Fruit fly (Drosophila melanogaster) whole organism, embryonic: ENCODE results near the gene CG4438.

Source experiments
- B-H2 ChIP-seq: fragments of 200-800 bp; sonication (Bioruptor generic); optimal IDR thresholded peaks from 2 replicates; lab custom pipeline; 2018; ENCODE audit warnings: missing biosample characterization, mild to moderate bottlenecking, missing genetic modification characterization
- CG10147 ChIP-seq: fragments of 200-800 bp; sonication (Bioruptor generic); optimal IDR thresholded peaks from 2 replicates; lab custom pipeline; 2019; ENCODE audit warnings: missing biosample characterization, mild to moderate bottlenecking, missing genetic modification characterization, moderate library complexity
- CG10366 ChIP-seq: fragments of 200-800 bp; sonication (Bioruptor generic); IDR thresholded peaks from 2 replicates; pipeline ENCODE4 v1.3.6; 2022; ENCODE audit warnings: missing biosample characterization, missing genetic modification characterization
- CG10462 ChIP-seq: fragments of 200-800 bp; sonication (Bioruptor generic); optimal IDR thresholded peaks from 2 replicates; lab custom pipeline; 2016; ENCODE audit warnings: missing biosample characterization, missing genetic modification characterization
- CG12104 ChIP-seq: fragments of 200-800 bp; sonication (Bioruptor generic); optimal IDR thresholded peaks from 3 replicates; lab custom pipeline; 2016; ENCODE audit warnings: missing biosample characterization, missing genetic modification characterization
- CG12391 ChIP-seq: fragments of 200-800 bp; sonication (Bioruptor generic); optimal IDR thresholded peaks from 3 replicates; lab custom pipeline; 2018; ENCODE audit warnings: missing biosample characterization, mild to moderate bottlenecking, missing genetic modification characterization, moderate library complexity
- CG18262 ChIP-seq: fragments of 200-800 bp; optimal IDR thresholded peaks from 3 replicates; lab custom pipeline; 2019; ENCODE audit warnings: missing biosample characterization, mild to moderate bottlenecking, missing genetic modification characterization, moderate library complexity
- CG2712 ChIP-seq: fragments of 200-800 bp; optimal IDR thresholded peaks from 3 replicates; lab custom pipeline; 2019; ENCODE audit warnings: missing biosample characterization, mild to moderate bottlenecking, missing genetic modification characterization, moderate library complexity
- CG30403 ChIP-seq: fragments of 200-800 bp; sonication (Bioruptor generic); optimal IDR thresholded peaks from 3 replicates; lab custom pipeline; 2016; ENCODE audit warnings: missing biosample characterization, missing genetic modification characterization
- CG6272 ChIP-seq: fragments of 200-800 bp; sonication (Bioruptor generic); IDR thresholded peaks from 2 replicates; pipeline ENCODE4 v1.3.6; 2022; ENCODE audit warnings: missing biosample characterization, missing genetic modification characterization
- CG7271 ChIP-seq: fragments of 200-800 bp; sonication (Bioruptor generic); optimal IDR thresholded peaks from 2 replicates; lab custom pipeline; 2018; ENCODE audit warnings: missing biosample characterization, mild to moderate bottlenecking, missing genetic modification characterization, moderate library complexity
- CG7357 ChIP-seq: fragments of 200-800 bp; sonication (Bioruptor generic); IDR thresholded peaks from 3 replicates; pipeline ENCODE4 v1.3.6; 2022; ENCODE audit warnings: missing biosample characterization, missing genetic modification characterization
- CG7786 ChIP-seq: fragments of 200-800 bp; sonication (Bioruptor generic); optimal IDR thresholded peaks from 2 replicates; lab custom pipeline; 2016; ENCODE audit warnings: missing biosample characterization, missing genetic modification characterization
- CG8290 ChIP-seq, 3 experiments: fragments of 200-800 bp; sonication (Bioruptor generic); optimal IDR thresholded peaks; 2 replicates each; lab custom pipeline; 2016 to 2019; ENCODE audit warnings: missing biosample characterization in 3 of 3, missing genetic modification characterization in 3 of 3, mild to moderate bottlenecking in 2 of 3, moderate library complexity in 1 of 3
- CG8359 ChIP-seq: fragments of 200-800 bp; sonication (Bioruptor generic); optimal IDR thresholded peaks from 2 replicates; lab custom pipeline; 2017; ENCODE audit warnings: missing biosample characterization, mild to moderate bottlenecking, missing genetic modification characterization, borderline replicate concordance
- CG9797 ChIP-seq: fragments of 200-800 bp; sonication (Bioruptor generic); optimal IDR thresholded peaks from 3 replicates; lab custom pipeline; 2018; ENCODE audit warnings: missing biosample characterization, mild to moderate bottlenecking, missing genetic modification characterization
- CG9932 ChIP-seq: fragments of 200-800 bp; sonication (Bioruptor generic); IDR thresholded peaks from 2 replicates; pipeline ENCODE4 v1.3.6; 2022; ENCODE audit warnings: missing biosample characterization, missing genetic modification characterization
- Camta ChIP-seq: fragments of 200-800 bp; sonication (Bioruptor generic); optimal IDR thresholded peaks from 2 replicates; lab custom pipeline; 2016; ENCODE audit warnings: missing biosample characterization, missing genetic modification characterization
- CoRest ChIP-seq: fragments of 200-800 bp; sonication (Bioruptor generic); optimal IDR thresholded peaks from 3 replicates; lab custom pipeline; 2018; ENCODE audit warnings: missing biosample characterization, mild to moderate bottlenecking, missing genetic modification characterization, moderate library complexity
- Dll ChIP-seq: fragments of 200-800 bp; sonication (Bioruptor generic); IDR thresholded peaks from 4 replicates; pipeline ENCODE4 v1.3.6; 2022; ENCODE audit warnings: missing biosample characterization, missing genetic modification characterization; ENCODE audit not compliant: partially characterized antibody
- Doc2 ChIP-seq: fragments of 200-800 bp; sonication (Bioruptor generic); IDR thresholded peaks from 2 replicates; pipeline ENCODE4 v1.3.6; 2022; ENCODE audit warnings: missing biosample characterization, missing genetic modification characterization
- Dref ChIP-seq: fragments of 200-800 bp; sonication (Bioruptor generic); IDR thresholded peaks from 2 replicates; pipeline ENCODE4 v1.3.6; 2022; ENCODE audit warnings: missing biosample characterization, missing genetic modification characterization
- ERR ChIP-seq: fragments of 200-800 bp; sonication (Bioruptor generic); optimal IDR thresholded peaks from 2 replicates; lab custom pipeline; 2016; ENCODE audit warnings: missing biosample characterization, missing genetic modification characterization
- Ets65A ChIP-seq: fragments of 200-800 bp; sonication (Bioruptor generic); peaks from one replicate; lab custom pipeline; 2016; ENCODE audit warnings: missing biosample characterization, missing genetic modification characterization
- Fer1 ChIP-seq: fragments of 200-800 bp; sonication (Bioruptor generic); optimal IDR thresholded peaks from 2 replicates; lab custom pipeline; 2017; ENCODE audit warnings: missing biosample characterization, mild to moderate bottlenecking, missing genetic modification characterization
- Hey ChIP-seq: fragments of 200-800 bp; sonication (Bioruptor generic); optimal IDR thresholded peaks from 3 replicates; lab custom pipeline; 2018; ENCODE audit warnings: missing biosample characterization, mild to moderate bottlenecking, missing genetic modification characterization
- Hr39 ChIP-seq: fragments of >200 bp; optimal IDR thresholded peaks from 2 replicates; lab custom pipeline; 2017
- MTF-1 ChIP-seq: fragments of 200-800 bp; sonication (Bioruptor generic); optimal IDR thresholded peaks from 2 replicates; lab custom pipeline; 2018; ENCODE audit warnings: missing biosample characterization, mild to moderate bottlenecking, missing genetic modification characterization, borderline replicate concordance
- Max ChIP-seq: fragments of 200-800 bp; sonication (Bioruptor generic); optimal IDR thresholded peaks from 2 replicates; lab custom pipeline; 2016; ENCODE audit warnings: missing biosample characterization, mild to moderate bottlenecking, missing genetic modification characterization
- Meics ChIP-seq: fragments of 200-800 bp; sonication (Bioruptor generic); optimal IDR thresholded peaks from 2 replicates; lab custom pipeline; 2017; ENCODE audit warnings: missing biosample characterization, mild to moderate bottlenecking, missing genetic modification characterization
- Nf-YA ChIP-seq: fragments of 200-800 bp; sonication (Bioruptor generic); IDR thresholded peaks from 2 replicates; pipeline ENCODE4 v1.3.6; 2022; ENCODE audit warnings: missing biosample characterization, missing genetic modification characterization
- NfI ChIP-seq: fragments of 200-800 bp; sonication (Bioruptor generic); optimal IDR thresholded peaks from 3 replicates; lab custom pipeline; 2018; ENCODE audit warnings: missing biosample characterization, mild to moderate bottlenecking, missing genetic modification characterization, moderate library complexity
- Rfx ChIP-seq: fragments of 200-800 bp; sonication (Bioruptor generic); IDR thresholded peaks from 2 replicates; pipeline ENCODE4 v1.3.6; 2022; ENCODE audit warnings: missing biosample characterization, missing genetic modification characterization
- Xbp1 ChIP-seq: fragments of 200-800 bp; sonication (Bioruptor generic); optimal IDR thresholded peaks from 3 replicates; lab custom pipeline; 2016; ENCODE audit warnings: missing biosample characterization, mild to moderate bottlenecking, missing genetic modification characterization
- chinmo ChIP-seq: fragments of 200-800 bp; sonication (Bioruptor generic); IDR thresholded peaks from 4 replicates; pipeline ENCODE4 v1.3.6; 2022; ENCODE audit warnings: missing biosample characterization, missing genetic modification characterization; ENCODE audit not compliant: partially characterized antibody
- dm ChIP-seq: fragments of 200-800 bp; sonication (Bioruptor generic); optimal IDR thresholded peaks from 3 replicates; lab custom pipeline; 2016; ENCODE audit warnings: missing biosample characterization, missing genetic modification characterization
- dmrt99B ChIP-seq: fragments of 200-800 bp; sonication (Bioruptor generic); optimal IDR thresholded peaks from 2 replicates; lab custom pipeline; 2018; ENCODE audit warnings: missing biosample characterization, mild to moderate bottlenecking, missing genetic modification characterization, moderate library complexity
- emc ChIP-seq: fragments of 200-800 bp; sonication (Bioruptor generic); optimal IDR thresholded peaks from 2 replicates; lab custom pipeline; 2016; ENCODE audit warnings: missing biosample characterization, missing genetic modification characterization
- gcm ChIP-seq: fragments of 200-800 bp; sonication (Bioruptor generic); optimal IDR thresholded peaks from 2 replicates; lab custom pipeline; 2019; ENCODE audit warnings: missing biosample characterization, mild to moderate bottlenecking, missing genetic modification characterization, moderate library complexity
- grau ChIP-seq: fragments of 200-800 bp; optimal IDR thresholded peaks from 3 replicates; lab custom pipeline; 2019; ENCODE audit warnings: missing biosample characterization, mild to moderate bottlenecking, missing genetic modification characterization, moderate library complexity
- gro ChIP-seq: fragments of 200-800 bp; sonication (Bioruptor generic); optimal IDR thresholded peaks from 2 replicates; lab custom pipeline; 2016; ENCODE audit warnings: missing biosample characterization, missing genetic modification characterization
- jigr1 ChIP-seq: fragments of 200-800 bp; sonication (Bioruptor generic); IDR thresholded peaks from 3 replicates; pipeline ENCODE4 v1.3.6; 2022; ENCODE audit warnings: missing biosample characterization, missing genetic modification characterization
- otp ChIP-seq: fragments of 200-800 bp; sonication (Bioruptor generic); IDR thresholded peaks from 3 replicates; pipeline ENCODE4, ENCODE4 v1.3.6; 2022; ENCODE audit warnings: missing biosample characterization, missing genetic modification characterization
- pnt ChIP-seq: fragments of 200-800 bp; sonication (Bioruptor generic); optimal IDR thresholded peaks from 3 replicates; lab custom pipeline; 2016; ENCODE audit warnings: missing biosample characterization, missing genetic modification characterization
- repo ChIP-seq: fragments of 200-800 bp; sonication (Bioruptor generic); optimal IDR thresholded peaks from 2 replicates; lab custom pipeline; 2016; ENCODE audit warnings: missing biosample characterization, missing genetic modification characterization
- run ChIP-seq: fragments of 200-800 bp; sonication (Bioruptor generic); optimal IDR thresholded peaks from 3 replicates; lab custom pipeline; 2018; ENCODE audit warnings: missing biosample characterization, mild to moderate bottlenecking, missing genetic modification characterization
- tin ChIP-seq: fragments of 200-800 bp; sonication (Bioruptor generic); optimal IDR thresholded peaks from 3 replicates; lab custom pipeline; 2016; ENCODE audit warnings: missing biosample characterization, missing genetic modification characterization
- toy ChIP-seq: fragments of 200-800 bp; sonication (Bioruptor generic); IDR thresholded peaks from 2 replicates; pipeline ENCODE4 v1.3.6; 2022; ENCODE audit warnings: missing biosample characterization, missing genetic modification characterization
- vfl ChIP-seq: fragments of 200-800 bp; sonication (Bioruptor generic); optimal IDR thresholded peaks from 2 replicates; lab custom pipeline; 2016; ENCODE audit warnings: missing biosample characterization, missing genetic modification characterization

Gene CG4438

dm6 chr2L:9387240-9387672 lies 10.5 kb downstream of the CG4438 start, which contains the start of gene Aldh (continued):
- TF ChIP-seq Meics = peak; percentile 67
- TF ChIP-seq CG9797 = no peak
- TF ChIP-seq Rfx = peak; percentile 80
- peak; percentile 17 for TF ChIP-seq Xbp1 (GFP tag; lab: Kevin White, UChicago)
- TF ChIP-seq B-H2 (GFP tag; lab: Kevin White, UChicago) = peak; percentile 50
- TF ChIP-seq CG8290 (GFP tag; optimal IDR thresholded peaks at IDR 0.05; lab: Kevin White, UChicago) = no peak
- TF ChIP-seq CG8290 (tag; optimal IDR thresholded peaks at IDR 0.05; lab: Kevin White, UChicago) = peak in 1 of 2 experiments; percentile 12
- peak; percentile 17 for TF ChIP-seq CG30403 (GFP tag; lab: Kevin White, UChicago)
- TF ChIP-seq gro (GFP tag; lab: Kevin White, UChicago) = no peak
- no peak for TF ChIP-seq dm (GFP tag; lab: Kevin White, UChicago)
- TF ChIP-seq MTF-1 (GFP tag; lab: Kevin White, UChicago) = no peak
- TF ChIP-seq Ets65A (GFP tag; lab: Kevin White, UChicago) = peak; percentile 57
- peak; percentile 31 for TF ChIP-seq dmrt99B (tag; lab: Kevin White, UChicago)
- no peak for TF ChIP-seq CG7786 (GFP tag; lab: Kevin White, UChicago)

- TF ChIP-seq Dll (GFP tag; lab: Robert Waterston, UW) = no peak
- TF ChIP-seq NfI (GFP tag; lab: Kevin White, UChicago) = no peak
- no peak for TF ChIP-seq Rfx
- TF ChIP-seq CG10147 = no peak
- no peak for TF ChIP-seq CoRest (tag; lab: Kevin White, UChicago)
- peak; percentile 46 for TF ChIP-seq CG8359 (GFP tag; lab: Kevin White, UChicago)
Measured at dm6 chr2L:9386270-9386669, 11.5 kb downstream of the CG4438 start.

- TF ChIP-seq otp (no peak), CG12104 (GFP tag; lab: Kevin White, UChicago) (no peak), emc (GFP tag; lab: Kevin White, UChicago) (no peak), chinmo (no peak), Doc2 (GFP tag; lab: Robert Waterston, UW) (0 out of 2 replicates have a peak, but pooled peaks have one; percentile 7), pnt (GFP tag; lab: Kevin White, UChicago) (no peak), toy (GFP tag; lab: Robert Waterston, UW) (no peak), Dref (GFP tag; lab: Robert Waterston, UW) (0 out of 2 replicates have a peak, but pooled peaks have one; percentile 21), CG9932 (GFP tag; lab: Robert Waterston, UW) (0 out of 2 replicates have a peak, but pooled peaks have one; percentile 24), Fer1 (GFP tag; lab: Kevin White, UChicago) (no peak), ERR (no peak), CG7271 (tag; lab: Kevin White, UChicago) (no peak), repo (GFP tag; lab: Kevin White, UChicago) (no peak), grau (tag; lab: Kevin White, UChicago) (no peak), gcm (GFP tag; lab: Kevin White, UChicago) (no peak), CG18262 (tag; lab: Kevin White, UChicago) (no peak), vfl (GFP tag; lab: Kevin White, UChicago) (no peak), CG7357 (GFP tag; lab: Robert Waterston, UW) (0 out of 3 replicates have a peak, but pooled peaks have one; percentile 22), Max (GFP tag; lab: Kevin White, UChicago) (no peak), Hr39 (peak; percentile 94), CG2712 (tag; lab: Kevin White, UChicago) (no peak), CG10462 (GFP tag; lab: Kevin White, UChicago) (no peak), jigr1 (GFP tag; lab: Robert Waterston, UW) (0 out of 3 replicates have a peak, but pooled peaks have one; percentile 22), run (tag; lab: Kevin White, UChicago) (no peak), tin (GFP tag; lab: Kevin White, UChicago) (no peak), Nf-YA (GFP tag; lab: Robert Waterston, UW) (0 out of 2 replicates have a peak, but pooled peaks have one; percentile 15), Camta (no peak), CG6272 (GFP tag; lab: Robert Waterston, UW) (0 out of 2 replicates have a peak, but pooled peaks have one; percentile 35), CG10366 (no peak), CG12391 (no peak), Hey (tag; lab: Kevin White, UChicago) (no peak)
Measured at dm6 chr2L:9377789-9378188, 20.0 kb downstream of the CG4438 start.
